Fruit fly (Drosophila melanogaster) whole organism, prepupa: ENCODE measurements around the gene CG44869.

Experiments used
- CG10631 ChIP-seq: fragments of 200-800 bp; sonication (Bioruptor generic); optimal IDR thresholded peaks from 2 replicates; lab custom pipeline; 2016; ENCODE audit warnings: missing biosample characterization, missing genetic modification characterization
- CG11294 ChIP-seq: fragments of 200-800 bp; sonication (Bioruptor generic); IDR thresholded peaks from 2 replicates; pipeline ENCODE4 v1.3.6; 2022; ENCODE audit warnings: missing biosample characterization, missing genetic modification characterization
- CG11762 ChIP-seq: fragments of 200-800 bp; sonication (Bioruptor generic); optimal IDR thresholded peaks from 3 replicates; lab custom pipeline; 2016; ENCODE audit warnings: missing biosample characterization, missing genetic modification characterization; ENCODE audit not compliant: insufficient read depth
- CG11902 ChIP-seq: fragments of 200-800 bp; sonication (Bioruptor generic); optimal IDR thresholded peaks from 3 replicates; lab custom pipeline; 2016; ENCODE audit warnings: missing biosample characterization, missing genetic modification characterization
- CG15336 ChIP-seq: fragments of 200-800 bp; sonication (Bioruptor generic); IDR thresholded peaks from 2 replicates; pipeline ENCODE4 v1.3.6; 2022; ENCODE audit warnings: missing biosample characterization, missing genetic modification characterization
- CG1621 ChIP-seq: fragments of 200-800 bp; sonication (Bioruptor generic); optimal IDR thresholded peaks from 3 replicates; lab custom pipeline; 2018; ENCODE audit warnings: missing biosample characterization, mild to moderate bottlenecking, missing genetic modification characterization
- CG16779 ChIP-seq: fragments of 200-800 bp; sonication (Bioruptor generic); optimal IDR thresholded peaks from 3 replicates; lab custom pipeline; 2017; ENCODE audit warnings: missing biosample characterization, mild to moderate bottlenecking, missing genetic modification characterization
- CG3032 ChIP-seq: fragments of 200-800 bp; optimal IDR thresholded peaks from 2 replicates; lab custom pipeline; 2019; ENCODE audit warnings: missing biosample characterization, mild to moderate bottlenecking, missing genetic modification characterization, moderate library complexity
- CG31627 ChIP-seq: fragments of 200-800 bp; sonication (Bioruptor generic); optimal IDR thresholded peaks from 3 replicates; lab custom pipeline; 2016; ENCODE audit warnings: missing biosample characterization, missing genetic modification characterization
- CG32006 ChIP-seq: fragments of 200-800 bp; sonication (Bioruptor generic); optimal IDR thresholded peaks from 3 replicates; lab custom pipeline; 2017; ENCODE audit warnings: missing biosample characterization, mild to moderate bottlenecking, missing genetic modification characterization
- CG34406 ChIP-seq: fragments of 200-800 bp; sonication (Bioruptor generic); optimal IDR thresholded peaks from 3 replicates; lab custom pipeline; 2016; ENCODE audit warnings: missing biosample characterization, missing genetic modification characterization
- CG4318 ChIP-seq: fragments of 200-800 bp; sonication (Bioruptor generic); optimal IDR thresholded peaks from 3 replicates; lab custom pipeline; 2017; ENCODE audit warnings: missing biosample characterization, mild to moderate bottlenecking, missing genetic modification characterization
- CG6276 ChIP-seq: fragments of 200-800 bp; sonication (Bioruptor generic); optimal IDR thresholded peaks from 2 replicates; lab custom pipeline; 2017; ENCODE audit warnings: missing biosample characterization, mild to moderate bottlenecking, missing genetic modification characterization
- CG6792 ChIP-seq: fragments of 200-800 bp; sonication (Bioruptor generic); optimal IDR thresholded peaks from 3 replicates; lab custom pipeline; 2016; ENCODE audit warnings: missing biosample characterization, missing genetic modification characterization
- CG6808 ChIP-seq: fragments of 200-800 bp; sonication (Bioruptor generic); optimal IDR thresholded peaks from 3 replicates; lab custom pipeline; 2017; ENCODE audit warnings: missing biosample characterization, missing genetic modification characterization, mild to moderate bottlenecking, moderate library complexity, missing genetic modification reagents
- CG6854 ChIP-seq: fragments of 200-800 bp; sonication (Bioruptor generic); optimal IDR thresholded peaks from 2 replicates; lab custom pipeline; 2017; ENCODE audit warnings: missing biosample characterization, mild to moderate bottlenecking, missing genetic modification characterization
- CG7368 ChIP-seq: fragments of 200-800 bp; sonication (Bioruptor generic); optimal IDR thresholded peaks from 3 replicates; lab custom pipeline; 2016; ENCODE audit warnings: missing biosample characterization, missing genetic modification characterization
- CG8119 ChIP-seq: fragments of 200-800 bp; sonication (Bioruptor generic); IDR thresholded peaks from 3 replicates; pipeline ENCODE4 v1.3.6; 2022; ENCODE audit warnings: missing biosample characterization, missing genetic modification characterization
- CG8319 ChIP-seq: fragments of 200-800 bp; sonication (Bioruptor generic); optimal IDR thresholded peaks from 3 replicates; lab custom pipeline; 2016; ENCODE audit warnings: missing biosample characterization, missing genetic modification characterization
- CG8632 ChIP-seq: fragments of 200-800 bp; sonication (Bioruptor generic); optimal IDR thresholded peaks from 3 replicates; lab custom pipeline; 2016; ENCODE audit warnings: missing biosample characterization, missing genetic modification characterization
- CG9139 ChIP-seq: fragments of 200-800 bp; sonication (Bioruptor generic); optimal IDR thresholded peaks from 3 replicates; lab custom pipeline; 2017; ENCODE audit warnings: missing biosample characterization, mild to moderate bottlenecking, missing genetic modification characterization
- Eip75B ChIP-seq: fragments of 200-800 bp; sonication (Bioruptor generic); optimal IDR thresholded peaks from 3 replicates; lab custom pipeline; 2016; ENCODE audit warnings: missing biosample characterization, missing genetic modification characterization
- Eip78C ChIP-seq: fragments of 200-800 bp; sonication (Bioruptor generic); peaks from one replicate; lab custom pipeline; 2016; ENCODE audit warnings: missing biosample characterization, missing genetic modification characterization
- Ets21C ChIP-seq: fragments of 200-800 bp; sonication (Bioruptor generic); optimal IDR thresholded peaks from 3 replicates; lab custom pipeline; 2016; ENCODE audit warnings: missing biosample characterization, missing genetic modification characterization
- Ets96B ChIP-seq: fragments of 200-800 bp; optimal IDR thresholded peaks from 2 replicates; lab custom pipeline; 2019; ENCODE audit warnings: missing biosample characterization, mild to moderate bottlenecking, missing genetic modification characterization, moderate library complexity
- Gug ChIP-seq: fragments of 200-800 bp; sonication (Bioruptor generic); IDR thresholded peaks from 2 replicates; pipeline ENCODE4 v1.3.6; 2022; ENCODE audit warnings: missing biosample characterization, missing genetic modification characterization
- Hr38 ChIP-seq: sonication (Bioruptor generic); optimal IDR thresholded peaks from 2 replicates; lab custom pipeline; 2016; ENCODE audit warnings: missing biosample characterization, missing genetic modification characterization
- Hr39 ChIP-seq: fragments of 200-800 bp; sonication (Bioruptor generic); optimal IDR thresholded peaks from 2 replicates; lab custom pipeline; 2016; ENCODE audit warnings: missing biosample characterization, missing genetic modification characterization
- Hr4 ChIP-seq: fragments of 200-800 bp; sonication (Bioruptor generic); optimal IDR thresholded peaks from 3 replicates; lab custom pipeline; 2016; ENCODE audit warnings: missing biosample characterization, missing genetic modification characterization
- Lpt ChIP-seq: fragments of 200-800 bp; sonication (Bioruptor generic); optimal IDR thresholded peaks from 3 replicates; lab custom pipeline; 2016; ENCODE audit warnings: missing biosample characterization, missing genetic modification characterization
- OdsH ChIP-seq: fragments of 200-800 bp; sonication (Bioruptor generic); optimal IDR thresholded peaks from 3 replicates; lab custom pipeline; 2016; ENCODE audit warnings: missing biosample characterization, missing genetic modification characterization
- Smox ChIP-seq: fragments of 200-800 bp; sonication (Bioruptor generic); optimal IDR thresholded peaks from 3 replicates; lab custom pipeline; 2016; ENCODE audit warnings: missing biosample characterization, missing genetic modification characterization
- Sox102F ChIP-seq: fragments of 200-800 bp; sonication (Bioruptor generic); optimal IDR thresholded peaks from 2 replicates; lab custom pipeline; 2016; ENCODE audit warnings: missing biosample characterization, mild to moderate bottlenecking, missing genetic modification characterization
- Sox14 ChIP-seq: fragments of 200-800 bp; sonication (Bioruptor generic); optimal IDR thresholded peaks from 3 replicates; lab custom pipeline; 2016; ENCODE audit warnings: missing biosample characterization, missing genetic modification characterization
- Sox15 ChIP-seq: fragments of 200-800 bp; sonication (Bioruptor generic); optimal IDR thresholded peaks from 3 replicates; lab custom pipeline; 2016; ENCODE audit warnings: missing biosample characterization, missing genetic modification characterization
- achi ChIP-seq: fragments of 200-800 bp; sonication (Bioruptor generic); optimal IDR thresholded peaks from 3 replicates; lab custom pipeline; 2016; ENCODE audit warnings: missing biosample characterization, missing genetic modification characterization
- acj6 ChIP-seq: fragments of 200-800 bp; sonication (Bioruptor generic); optimal IDR thresholded peaks from 3 replicates; lab custom pipeline; 2016; ENCODE audit warnings: missing biosample characterization, missing genetic modification characterization
- cyc ChIP-seq: fragments of 200-800 bp; sonication (Bioruptor generic); optimal IDR thresholded peaks from 3 replicates; lab custom pipeline; 2016; ENCODE audit warnings: missing biosample characterization, missing genetic modification characterization
- dac ChIP-seq: fragments of 200-800 bp; sonication (Bioruptor generic); optimal IDR thresholded peaks from 2 replicates; lab custom pipeline; 2017; ENCODE audit warnings: missing biosample characterization, mild to moderate bottlenecking, missing genetic modification characterization
- dsx ChIP-seq: fragments of 200-800 bp; optimal IDR thresholded peaks from 3 replicates; lab custom pipeline; 2019; ENCODE audit warnings: missing biosample characterization, mild to moderate bottlenecking, missing genetic modification characterization, moderate library complexity; ENCODE audit not compliant: poor library complexity, severe bottlenecking
- eg ChIP-seq: fragments of 200-800 bp; sonication (Bioruptor generic); IDR thresholded peaks from 3 replicates; pipeline ENCODE4 v1.3.6; 2022; ENCODE audit warnings: missing biosample characterization, missing genetic modification characterization
- esn ChIP-seq: fragments of 200-800 bp; sonication (Bioruptor generic); optimal IDR thresholded peaks from 2 replicates; lab custom pipeline; 2016; ENCODE audit warnings: missing biosample characterization, mild to moderate bottlenecking, missing genetic modification characterization, moderate library complexity
- fd85E ChIP-seq: fragments of 200-800 bp; sonication (Bioruptor generic); optimal IDR thresholded peaks from 3 replicates; lab custom pipeline; 2016; ENCODE audit warnings: missing biosample characterization, missing genetic modification characterization
- fkh ChIP-seq: fragments of 200-800 bp; sonication (Bioruptor generic); optimal IDR thresholded peaks from 3 replicates; lab custom pipeline; 2017; ENCODE audit warnings: missing biosample characterization, mild to moderate bottlenecking, missing genetic modification characterization, moderate library complexity
- lz ChIP-seq: fragments of 200-800 bp; sonication (Bioruptor generic); optimal IDR thresholded peaks from 3 replicates; lab custom pipeline; 2016; ENCODE audit warnings: missing biosample characterization, missing genetic modification characterization
- net ChIP-seq: fragments of 200-800 bp; sonication (Bioruptor generic); optimal IDR thresholded peaks from 3 replicates; lab custom pipeline; 2016; ENCODE audit warnings: missing biosample characterization, missing genetic modification characterization
- pdm3 ChIP-seq: fragments of 200-800 bp; sonication (Bioruptor generic); optimal IDR thresholded peaks from 3 replicates; lab custom pipeline; 2016; ENCODE audit warnings: missing biosample characterization, missing genetic modification characterization
- spab ChIP-seq: fragments of 200-800 bp; sonication (Bioruptor generic); optimal IDR thresholded peaks from 2 replicates; lab custom pipeline; 2017; ENCODE audit warnings: missing biosample characterization, mild to moderate bottlenecking, missing genetic modification characterization, missing genetic modification reagents
- ss ChIP-seq, 2 experiments: fragments of 200-800 bp; sonication (Bioruptor generic); optimal IDR thresholded peaks; 2 replicates in 1 of 2; 3 replicates in 1 of 2; lab custom pipeline; 2017 to 2018; ENCODE audit warnings: mild to moderate bottlenecking in 2 of 2, missing biosample characterization in 2 of 2, missing genetic modification characterization in 2 of 2, moderate library complexity in 1 of 2
- svp ChIP-seq: fragments of 200-800 bp; sonication (Bioruptor generic); peaks from one replicate; lab custom pipeline; 2016; ENCODE audit warnings: missing biosample characterization, missing genetic modification characterization
- vri ChIP-seq: fragments of 200-800 bp; sonication (Bioruptor generic); optimal IDR thresholded peaks from 3 replicates; lab custom pipeline; 2016; ENCODE audit warnings: missing biosample characterization, mild to moderate bottlenecking, missing genetic modification characterization

The CG44869 gene

dm6 chr2L:15458919-15459318, 40.8 kb upstream of the CG44869 start (continued):
- TF ChIP-seq Gug (GFP tag; lab: Robert Waterston, UW) (no peak), CG6276 (no peak), CG11902 (GFP tag; lab: Kevin White, UChicago) (peak; percentile 26), acj6 (GFP tag; lab: Kevin White, UChicago) (peak; percentile 65), Ets96B (tag; lab: Kevin White, UChicago) (peak; percentile 62), Eip75B (GFP tag; lab: Kevin White, UChicago) (peak; percentile 45), CG15336 (GFP tag; lab: Robert Waterston, UW) (no peak), Smox (GFP tag; lab: Kevin White, UChicago) (peak; percentile 42)

- TF ChIP-seq CG9139 (GFP tag; lab: Kevin White, UChicago) (no peak), Sox15 (GFP tag; lab: Kevin White, UChicago) (no peak), CG6854 (no peak), CG10631 (peak; percentile 7), CG8319 (GFP tag; lab: Kevin White, UChicago) (no peak), CG11294 (GFP tag; lab: Robert Waterston, UW) (no peak), Eip78C (GFP tag; lab: Kevin White, UChicago) (peak; percentile 72), CG11902 (GFP tag; lab: Kevin White, UChicago) (no peak), dsx (GFP tag; lab: Kevin White, UChicago) (no peak), fkh (GFP tag; lab: Kevin White, UChicago) (no peak), svp (GFP tag; lab: Kevin White, UChicago) (peak; percentile 77), achi (GFP tag; lab: Kevin White, UChicago) (no peak), acj6 (GFP tag; lab: Kevin White, UChicago) (no peak), OdsH (GFP tag; lab: Kevin White, UChicago) (no peak), Hr38 (no peak), Sox14 (no peak), vri (GFP tag; lab: Kevin White, UChicago) (no peak), CG11762 (GFP tag; lab: Kevin White, UChicago) (no peak), Hr39 (GFP tag; lab: Kevin White, UChicago) (no peak), CG6792 (GFP tag; lab: Kevin White, UChicago) (no peak), CG4318 (GFP tag; lab: Kevin White, UChicago) (no peak), Hr4 (GFP tag; lab: Kevin White, UChicago) (no peak), Eip75B (GFP tag; lab: Kevin White, UChicago) (no peak), spab (peak; percentile 16), CG16779 (no peak), fd85E (no peak), cyc (GFP tag; lab: Kevin White, UChicago) (no peak), CG8119 (no peak), Sox102F (GFP tag; lab: Kevin White, UChicago) (no peak), CG6276 (no peak), esn (GFP tag; lab: Kevin White, UChicago) (peak; percentile 12), pdm3 (GFP tag; lab: Kevin White, UChicago) (no peak), CG8632 (GFP tag; lab: Kevin White, UChicago) (no peak), CG7368 (GFP tag; lab: Kevin White, UChicago) (no peak), CG3032 (no peak), CG1621 (no peak), Lpt (GFP tag; lab: Kevin White, UChicago) (no peak), lz (no peak), Ets21C (GFP tag; lab: Kevin White, UChicago) (no peak), CG32006 (no peak), CG6808 (peak; percentile 23), Gug (GFP tag; lab: Robert Waterston, UW) (no peak), dac (GFP tag; lab: Kevin White, UChicago) (no peak), eg (no peak), ss (GFP tag; optimal IDR thresholded peaks at IDR 0.05; lab: Kevin White, UChicago) (peak in 1 of 2 experiments; percentile 20), CG34406 (peak; percentile 25), net (no peak), CG31627 (GFP tag; lab: Kevin White, UChicago) (no peak)
These were observed 39.9 kb upstream of the CG44869 start for dm6 chr2L:15458076-15458475.
